Fruit fly (Drosophila melanogaster) whole organism, embryonic: ENCODE measurements around the gene CG15529.

Experiments
- Atf-2 ChIP-seq: fragments of 200-800 bp; sonication (Bioruptor generic); optimal IDR thresholded peaks from 2 replicates; lab custom pipeline; 2016; ENCODE audit warnings: missing biosample characterization, missing genetic modification characterization
- Bdp1 ChIP-seq: fragments of 200-800 bp; sonication (Bioruptor generic); optimal IDR thresholded peaks from 3 replicates; lab custom pipeline; 2016; ENCODE audit warnings: missing biosample characterization, missing genetic modification characterization
- C15 ChIP-seq: fragments of 200-800 bp; sonication (Bioruptor generic); IDR thresholded peaks from 3 replicates; pipeline ENCODE4 v1.3.6; 2022; ENCODE audit warnings: missing biosample characterization, missing genetic modification characterization
- CG12071 ChIP-seq: fragments of 200-800 bp; sonication (Bioruptor generic); optimal IDR thresholded peaks from 3 replicates; lab custom pipeline; 2018; ENCODE audit warnings: missing biosample characterization, mild to moderate bottlenecking, missing genetic modification characterization
- CG13624 ChIP-seq: fragments of 200-800 bp; sonication (Bioruptor generic); optimal IDR thresholded peaks from 2 replicates; lab custom pipeline; 2016; ENCODE audit warnings: missing biosample characterization, missing genetic modification characterization
- CG14441 ChIP-seq: fragments of 200-800 bp; sonication (Bioruptor generic); IDR thresholded peaks from 2 replicates; pipeline ENCODE4 v1.3.6; 2022; ENCODE audit warnings: missing biosample characterization, missing genetic modification characterization
- CG14965 ChIP-seq: fragments of 200-800 bp; sonication (Bioruptor generic); optimal IDR thresholded peaks from 2 replicates; lab custom pipeline; 2016; ENCODE audit warnings: missing biosample characterization, missing genetic modification characterization, borderline replicate concordance
- CG15514 ChIP-seq: fragments of 200-800 bp; sonication (Bioruptor generic); optimal IDR thresholded peaks from 3 replicates; lab custom pipeline; 2017; ENCODE audit warnings: missing biosample characterization, missing genetic modification characterization, mild to moderate bottlenecking, moderate library complexity, missing genetic modification reagents
- CG15601 ChIP-seq: fragments of 200-800 bp; sonication (Bioruptor generic); optimal IDR thresholded peaks from 3 replicates; lab custom pipeline; 2019; ENCODE audit warnings: missing biosample characterization, mild to moderate bottlenecking, missing genetic modification characterization, moderate library complexity
- CG16813 ChIP-seq: fragments of 200-800 bp; sonication (Bioruptor generic); IDR thresholded peaks from 3 replicates; pipeline ENCODE4 v1.3.6; 2022; ENCODE audit warnings: missing biosample characterization, missing genetic modification characterization; ENCODE audit not compliant: partially characterized antibody
- CG17361 ChIP-seq: fragments of 200-800 bp; sonication (Bioruptor generic); IDR thresholded peaks from 3 replicates; pipeline ENCODE4 v1.3.6; 2022; ENCODE audit warnings: missing biosample characterization, missing genetic modification characterization
- CG17385 ChIP-seq: fragments of 200-800 bp; sonication (Bioruptor generic); optimal IDR thresholded peaks from 3 replicates; lab custom pipeline; 2018; ENCODE audit warnings: missing biosample characterization, mild to moderate bottlenecking, missing genetic modification characterization
- CG17829 ChIP-seq: fragments of 200-800 bp; optimal IDR thresholded peaks from 2 replicates; lab custom pipeline; 2019; ENCODE audit warnings: missing biosample characterization, mild to moderate bottlenecking, missing genetic modification characterization, moderate library complexity
- CG2678 ChIP-seq: fragments of 200-800 bp; sonication (Bioruptor generic); optimal IDR thresholded peaks from 3 replicates; lab custom pipeline; 2019; ENCODE audit warnings: missing biosample characterization, mild to moderate bottlenecking, missing genetic modification characterization, moderate library complexity
- CG31441 ChIP-seq: fragments of 200-800 bp; sonication (Bioruptor generic); IDR thresholded peaks from 2 replicates; pipeline ENCODE4 v1.3.6; 2022; ENCODE audit warnings: missing biosample characterization, missing genetic modification characterization
- CG3847 ChIP-seq: fragments of 200-800 bp; sonication (Bioruptor generic); IDR thresholded peaks from 2 replicates; pipeline ENCODE4 v1.3.6; 2022; ENCODE audit warnings: missing biosample characterization, missing genetic modification characterization
- CG4360 ChIP-seq: fragments of 200-800 bp; sonication (Bioruptor generic); IDR thresholded peaks from 2 replicates; pipeline ENCODE4 v1.3.6; 2022; ENCODE audit warnings: missing biosample characterization, missing genetic modification characterization
- CG5953 ChIP-seq: fragments of 200-800 bp; sonication (Bioruptor generic); IDR thresholded peaks from 2 replicates; pipeline ENCODE4 v1.3.6; 2022; ENCODE audit warnings: missing biosample characterization, missing genetic modification characterization
- CG8478 ChIP-seq: fragments of >200 bp; optimal IDR thresholded peaks from 2 replicates; lab custom pipeline; 2018
- CG9215 ChIP-seq: fragments of 200-800 bp; sonication (Bioruptor generic); IDR thresholded peaks from 2 replicates; pipeline ENCODE4 v1.3.6; 2022; ENCODE audit warnings: missing biosample characterization, missing genetic modification characterization
- D19A ChIP-seq: fragments of 200-800 bp; optimal IDR thresholded peaks from 3 replicates; lab custom pipeline; 2019; ENCODE audit warnings: missing biosample characterization, mild to moderate bottlenecking, missing genetic modification characterization, moderate library complexity
- D19B ChIP-seq: fragments of 200-800 bp; sonication (Bioruptor generic); optimal IDR thresholded peaks from 2 replicates; lab custom pipeline; 2017; ENCODE audit warnings: missing biosample characterization, mild to moderate bottlenecking, missing genetic modification characterization
- Dbx ChIP-seq: fragments of 200-800 bp; sonication (Bioruptor generic); IDR thresholded peaks from 3 replicates; pipeline ENCODE4 v1.3.6; 2022; ENCODE audit warnings: missing biosample characterization, missing genetic modification characterization
- ERR ChIP-seq: fragments of 200-800 bp; sonication (Bioruptor generic); optimal IDR thresholded peaks from 2 replicates; lab custom pipeline; 2016; ENCODE audit warnings: missing biosample characterization, missing genetic modification characterization
- Eip74EF ChIP-seq, 2 experiments: fragments of 200-800 bp in 1 of 2; fragments of >200 bp in 1 of 2; sonication (Bioruptor generic) in 1 of 2; optimal IDR thresholded peaks; 2 replicates each; lab custom pipeline; 2017 to 2019; ENCODE audit warnings: missing biosample characterization in 2 of 2, missing genetic modification characterization in 2 of 2, mild to moderate bottlenecking in 1 of 2, moderate library complexity in 1 of 2
- HmgZ ChIP-seq: fragments of 200-800 bp; sonication (Bioruptor generic); optimal IDR thresholded peaks from 2 replicates; lab custom pipeline; 2018; ENCODE audit warnings: missing biosample characterization, mild to moderate bottlenecking, missing genetic modification characterization
- Max ChIP-seq: fragments of 200-800 bp; sonication (Bioruptor generic); optimal IDR thresholded peaks from 2 replicates; lab custom pipeline; 2016; ENCODE audit warnings: missing biosample characterization, mild to moderate bottlenecking, missing genetic modification characterization
- Mes4 ChIP-seq: fragments of 200-800 bp; sonication (Bioruptor generic); optimal IDR thresholded peaks from 2 replicates; lab custom pipeline; 2016; ENCODE audit warnings: missing biosample characterization, missing genetic modification characterization
- Sin3A ChIP-seq: fragments of >200 bp; optimal IDR thresholded peaks from 2 replicates; lab custom pipeline; 2018
- TFAM ChIP-seq: fragments of 200-800 bp; sonication (Bioruptor generic); optimal IDR thresholded peaks from 2 replicates; lab custom pipeline; 2017; ENCODE audit warnings: missing biosample characterization, missing genetic modification characterization, inconsistent platforms
- Trl ChIP-seq, 3 experiments: fragments of >200 bp in 2 of 3; fragments of 200-800 bp in 1 of 3; sonication (Bioruptor generic) in 1 of 3; optimal IDR thresholded peaks; 2 replicates in 1 of 3; 3 replicates in 2 of 3; lab custom pipeline; 2016 to 2017; ENCODE audit warnings: missing biosample characterization in 1 of 3, missing genetic modification characterization in 1 of 3
- Xrp1 ChIP-seq: fragments of 200-800 bp; sonication (Bioruptor generic); IDR thresholded peaks from 2 replicates; pipeline ENCODE4 v1.3.6; 2022; ENCODE audit warnings: missing biosample characterization, missing genetic modification characterization
- ato ChIP-seq: fragments of 200-800 bp; sonication (Bioruptor generic); IDR thresholded peaks from 2 replicates; pipeline ENCODE4 v1.3.6; 2022; ENCODE audit warnings: missing biosample characterization, missing genetic modification characterization; ENCODE audit not compliant: partially characterized antibody
- bigmax ChIP-seq: fragments of 200-800 bp; sonication (Bioruptor generic); optimal IDR thresholded peaks from 2 replicates; lab custom pipeline; 2018; ENCODE audit warnings: missing biosample characterization, mild to moderate bottlenecking, missing genetic modification characterization
- ftz-f1 ChIP-seq: fragments of 200-800 bp; sonication (Bioruptor generic); optimal IDR thresholded peaks from 2 replicates; lab custom pipeline; 2016; ENCODE audit warnings: missing biosample characterization, missing genetic modification characterization
- grau ChIP-seq: fragments of 200-800 bp; optimal IDR thresholded peaks from 3 replicates; lab custom pipeline; 2019; ENCODE audit warnings: missing biosample characterization, mild to moderate bottlenecking, missing genetic modification characterization, moderate library complexity
- grn ChIP-seq: fragments of 200-800 bp; sonication (Bioruptor generic); optimal IDR thresholded peaks from 3 replicates; lab custom pipeline; 2017; ENCODE audit warnings: missing biosample characterization, missing genetic modification characterization
- gsb ChIP-seq: fragments of 200-800 bp; sonication (Bioruptor generic); IDR thresholded peaks from 2 replicates; pipeline ENCODE4 v1.3.6; 2022; ENCODE audit warnings: missing biosample characterization, missing genetic modification characterization
- hb ChIP-seq: fragments of 200-800 bp; sonication (Bioruptor generic); IDR thresholded peaks from 3 replicates; pipeline ENCODE4 v1.3.6; 2022; ENCODE audit warnings: missing biosample characterization, missing genetic modification characterization; ENCODE audit not compliant: partially characterized antibody
- jigr1 ChIP-seq: fragments of 200-800 bp; sonication (Bioruptor generic); IDR thresholded peaks from 3 replicates; pipeline ENCODE4 v1.3.6; 2022; ENCODE audit warnings: missing biosample characterization, missing genetic modification characterization
- lab ChIP-seq: fragments of 200-800 bp; sonication (Bioruptor generic); optimal IDR thresholded peaks from 3 replicates; lab custom pipeline; 2017; ENCODE audit warnings: missing biosample characterization, missing genetic modification characterization, mild to moderate bottlenecking, moderate library complexity, missing genetic modification reagents
- lola ChIP-seq, 3 experiments: fragments of >200 bp in 2 of 3; fragments of 200-800 bp in 1 of 3; sonication (Bioruptor generic) in 1 of 3; optimal IDR thresholded peaks; 2 replicates each; lab custom pipeline; 2017 to 2019; ENCODE audit warnings: missing biosample characterization in 3 of 3, missing genetic modification characterization in 3 of 3, mild to moderate bottlenecking in 1 of 3, moderate library complexity in 1 of 3
- mld ChIP-seq: fragments of 200-800 bp; sonication (Bioruptor generic); IDR thresholded peaks from 3 replicates; pipeline ENCODE4 v1.3.6; 2022; ENCODE audit warnings: missing biosample characterization, missing genetic modification characterization; ENCODE audit not compliant: partially characterized antibody
- otp ChIP-seq: fragments of 200-800 bp; sonication (Bioruptor generic); IDR thresholded peaks from 3 replicates; pipeline ENCODE4, ENCODE4 v1.3.6; 2022; ENCODE audit warnings: missing biosample characterization, missing genetic modification characterization
- pros ChIP-seq: fragments of 200-800 bp; sonication (Bioruptor generic); optimal IDR thresholded peaks from 3 replicates; lab custom pipeline; 2019; ENCODE audit warnings: missing biosample characterization, mild to moderate bottlenecking, missing genetic modification characterization, moderate library complexity
- sc ChIP-seq, 3 experiments: fragments of >200 bp in 2 of 3; fragments of 200-800 bp in 1 of 3; sonication (Bioruptor generic) in 1 of 3; optimal IDR thresholded peaks; 2 replicates in 2 of 3; 3 replicates in 1 of 3; lab custom pipeline; 2017; ENCODE audit warnings: mild to moderate bottlenecking in 1 of 3, missing biosample characterization in 1 of 3, missing genetic modification characterization in 1 of 3, missing genetic modification reagents in 1 of 3
- schlank ChIP-seq: fragments of 200-800 bp; sonication (Bioruptor generic); optimal IDR thresholded peaks from 2 replicates; lab custom pipeline; 2018; ENCODE audit warnings: missing biosample characterization, mild to moderate bottlenecking, missing genetic modification characterization
- sens-2 ChIP-seq: fragments of 200-800 bp; sonication (Bioruptor generic); IDR thresholded peaks from 2 replicates; pipeline ENCODE4 v1.3.6; 2022; ENCODE audit warnings: missing biosample characterization, missing genetic modification characterization
- tgo ChIP-seq: fragments of 200-800 bp; sonication (Bioruptor generic); IDR thresholded peaks from 3 replicates; pipeline ENCODE4 v1.3.6; 2022; ENCODE audit warnings: missing biosample characterization, missing genetic modification characterization
- zen2 ChIP-seq: fragments of 200-800 bp; sonication (Bioruptor generic); IDR thresholded peaks from 3 replicates; pipeline ENCODE4 v1.3.6; 2022; ENCODE audit warnings: missing biosample characterization, missing genetic modification characterization; ENCODE audit not compliant: partially characterized antibody

Gene CG15529

dm6 chr3R:30195606-30196049 is 43.8 kb downstream of the CG15529 start (continued):
- TF ChIP-seq lola (GFP tag; optimal IDR thresholded peaks at IDR 0.05; lab: Kevin White, UChicago) = no peak
- no peak for TF ChIP-seq zen2 (GFP tag; lab: Robert Waterston, UW)
- TF ChIP-seq lab (GFP tag; lab: Kevin White, UChicago) = peak; percentile 76
- TF ChIP-seq Max (GFP tag; lab: Kevin White, UChicago) = peak; percentile 25
- TF ChIP-seq ERR = peak; percentile 11
- 0 out of 3 replicates have a peak, but pooled peaks have one; percentile 25 for TF ChIP-seq CG17361 (GFP tag; lab: Robert Waterston, UW)
- TF ChIP-seq sc (optimal IDR thresholded peaks at IDR 0.05; lab: Kevin White, UChicago) = no peak
- TF ChIP-seq sc (GFP tag; optimal IDR thresholded peaks at IDR 0.05; lab: Kevin White, UChicago) = no peak
- no peak for TF ChIP-seq D19A (tag; lab: Kevin White, UChicago)
- TF ChIP-seq CG15601 (tag; lab: Kevin White, UChicago) = peak; percentile 40
- peak; percentile 78 for TF ChIP-seq HmgZ (tag; lab: Kevin White, UChicago)
- TF ChIP-seq CG17385 (GFP tag; lab: Kevin White, UChicago) = no peak
- TF ChIP-seq CG14965 (GFP tag; lab: Kevin White, UChicago) = no peak
- no peak for TF ChIP-seq TFAM (GFP tag; lab: Kevin White, UChicago)
- no peak for TF ChIP-seq otp (GFP tag; lab: Robert Waterston, UW)
- peak; percentile 59 for TF ChIP-seq CG2678 (tag; lab: Kevin White, UChicago)
- no peak for TF ChIP-seq D19B (GFP tag; lab: Kevin White, UChicago)
- TF ChIP-seq Dbx = peak; percentile 71; the same call in 2 of the 3 replicates
- no peak for TF ChIP-seq Eip74EF (GFP tag; optimal IDR thresholded peaks at IDR 0.05; lab: Kevin White, UChicago)
- TF ChIP-seq CG15514 (GFP tag; lab: Kevin White, UChicago) = peak; percentile 84
- no peak for TF ChIP-seq CG8478 (lab: Kevin White, UChicago)
- peak; percentile 10 for TF ChIP-seq CG17829 (tag; lab: Kevin White, UChicago)
- 0 out of 2 replicates have a peak, but pooled peaks have one; percentile 10 for TF ChIP-seq ato (GFP tag; lab: Robert Waterston, UW)
- no peak for TF ChIP-seq sens-2 (GFP tag; lab: Robert Waterston, UW)
- TF ChIP-seq hb (GFP tag; lab: Robert Waterston, UW) = no peak
- TF ChIP-seq grau (tag; lab: Kevin White, UChicago) = peak; percentile 55
- TF ChIP-seq CG16813 (GFP tag; lab: Robert Waterston, UW) = no peak
- peak; percentile 43; the same call in 1 of the 2 replicates for TF ChIP-seq Xrp1
- no peak for TF ChIP-seq CG5953 (GFP tag; lab: Robert Waterston, UW)
- peak; percentile 36 for TF ChIP-seq schlank (tag; lab: Kevin White, UChicago)
- peak; percentile 35 for TF ChIP-seq CG12071 (GFP tag; lab: Kevin White, UChicago)
- no peak for TF ChIP-seq Mes4 (GFP tag; lab: Kevin White, UChicago)
- no peak for TF ChIP-seq gsb (GFP tag; lab: Robert Waterston, UW)
- no peak for TF ChIP-seq Sin3A
- peak; percentile 63 for TF ChIP-seq ftz-f1 (GFP tag; lab: Kevin White, UChicago)
- TF ChIP-seq tgo (GFP tag; lab: Robert Waterston, UW) = peak; percentile 52
- TF ChIP-seq C15 = no peak
- TF ChIP-seq CG31441 (GFP tag; lab: Robert Waterston, UW) = no peak
- TF ChIP-seq CG13624 (GFP tag; lab: Kevin White, UChicago) = no peak
- TF ChIP-seq mld (GFP tag; lab: Robert Waterston, UW) = no peak
- TF ChIP-seq CG14441 = peak; percentile 46; the same call in 1 of the 2 replicates
- no peak for TF ChIP-seq CG9215
- peak; percentile 63 for TF ChIP-seq CG3847 (GFP tag; lab: Robert Waterston, UW)
- no peak for TF ChIP-seq grn (GFP tag; lab: Kevin White, UChicago)
- no peak for TF ChIP-seq Atf-2 (GFP tag; lab: Kevin White, UChicago)
- no peak for TF ChIP-seq Bdp1 (GFP tag; lab: Kevin White, UChicago)
- TF ChIP-seq CG4360 = no peak; the same call in 1 of the 2 replicates
- no peak for TF ChIP-seq jigr1 (GFP tag; lab: Robert Waterston, UW)
- no peak for TF ChIP-seq Trl (optimal IDR thresholded peaks at IDR 0.05; lab: Kevin White, UChicago)
- TF ChIP-seq Trl (GFP tag; optimal IDR thresholded peaks at IDR 0.05; lab: Kevin White, UChicago) = no peak
- TF ChIP-seq pros (GFP tag; lab: Kevin White, UChicago) = no peak
- TF ChIP-seq bigmax (GFP tag; lab: Kevin White, UChicago) = peak; percentile 83
